Worm (Caenorhabditis elegans): ENCODE results near the gene msd-2.
"Not testable (repeated sequence)": the region's sequence is repeated elsewhere in the genome, so short reads cannot be mapped to it uniquely, and the experiment has no call there.

Gene msd-2

ce11 chrIV:10028779-10029178, at the start of gene msd-2, which contains the start of gene F44D12.16:
TSS of gene msd-2 (plus strand) at chrIV:10029083.
TSS of gene F44D12.16 (plus strand) at chrIV:10029079.
- TF ChIP-seq ceh-83 (GFP tag; optimal IDR thresholded peaks at IDR 0.05); snpc-4 (tag; optimal IDR thresholded peaks at IDR 0.05); ces-1 (GFP tag; optimal IDR thresholded peaks at IDR 0.05): not testable (repeated sequence)

DNA sequence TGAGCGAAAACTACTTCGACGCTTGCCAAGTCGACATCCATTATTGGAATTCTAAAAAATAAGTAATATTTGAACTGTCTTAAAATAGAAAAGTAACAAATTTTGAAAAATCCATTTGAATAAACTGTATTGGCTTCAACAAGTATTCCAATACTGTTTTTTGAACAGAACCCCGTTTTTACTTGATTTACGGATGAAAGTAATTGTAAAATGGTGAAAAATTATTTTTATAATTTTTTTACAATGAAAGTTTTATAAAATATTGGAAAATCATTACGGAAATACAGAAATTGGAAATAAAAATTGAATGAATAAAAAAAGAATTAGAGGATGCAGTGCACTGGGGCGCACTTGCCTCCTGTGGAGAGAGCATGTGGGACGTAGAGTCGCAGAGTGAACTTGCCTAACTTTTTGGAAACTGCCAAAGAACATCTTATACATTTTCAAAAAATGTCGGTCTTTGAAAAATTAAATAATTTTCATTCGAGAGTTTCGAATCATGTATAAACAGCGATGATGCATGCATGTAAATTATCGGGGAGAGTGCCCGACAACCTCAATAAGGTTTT, 46.6 kb upstream of the msd-2 start, which contains the start of gene rrp-1:
Gene rrp-1 (minus strand): TSS at position 51 of the 569 bp plus-strand sequence.
- no peak for TF ChIP-seq blmp-1 (tag; optimal IDR thresholded peaks at IDR 0.05)
- TF ChIP-seq ceh-83 (GFP tag; optimal IDR thresholded peaks at IDR 0.05): no peak
- TF ChIP-seq M03D4.4 (tag; optimal IDR thresholded peaks at IDR 0.05): no peak
- no peak for TF ChIP-seq hlh-1 (tag; optimal IDR thresholded peaks at IDR 0.05)
- no peak for TF ChIP-seq mls-2 (tag; optimal IDR thresholded peaks at IDR 0.05)
- no peak for TF ChIP-seq pha-4 (tag; optimal IDR thresholded peaks at IDR 0.05)
- TF ChIP-seq snpc-4 (tag; optimal IDR thresholded peaks at IDR 0.05): no peak
- TF ChIP-seq cnd-1 (tag; optimal IDR thresholded peaks at IDR 0.05): no peak
- no peak for TF ChIP-seq lin-13 (tag; optimal IDR thresholded peaks at IDR 0.05)
- no peak for TF ChIP-seq nhr-12 (tag; optimal IDR thresholded peaks at IDR 0.05)
- TF ChIP-seq ztf-11 (tag; optimal IDR thresholded peaks at IDR 0.05): no peak
- TF ChIP-seq mab-5 (tag; optimal IDR thresholded peaks at IDR 0.05): no peak
- no peak for TF ChIP-seq ces-1 (GFP tag; optimal IDR thresholded peaks at IDR 0.05)
- no peak for TF ChIP-seq ceh-39 (tag; optimal IDR thresholded peaks at IDR 0.05)
- no peak for TF ChIP-seq tbx-8 (GFP tag; optimal IDR thresholded peaks at IDR 0.05)
- TF ChIP-seq unc-62 (GFP tag; optimal IDR thresholded peaks at IDR 0.05): no peak

DNA sequence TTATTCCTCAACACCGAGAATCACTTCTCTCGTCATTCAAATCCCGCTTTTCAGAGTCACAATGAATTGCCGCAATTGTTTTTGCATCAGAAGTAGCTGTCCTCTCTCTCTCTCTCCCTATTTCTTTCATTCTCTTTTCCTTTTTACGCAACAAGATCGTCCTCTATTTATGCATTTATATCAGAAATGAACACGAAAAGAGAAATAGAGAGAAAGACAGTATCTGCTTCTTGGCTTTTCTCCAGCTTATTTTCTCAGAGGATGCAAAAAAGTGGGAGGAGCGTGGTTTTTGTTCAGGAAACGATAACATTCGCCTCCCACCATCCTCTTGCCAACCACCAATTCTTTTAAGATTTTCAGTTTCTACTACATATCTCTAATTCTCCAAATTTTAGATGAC, 46.0 kb upstream of the msd-2 start, which contains the start of gene mam-2:
Gene mam-2 (plus strand): TSS at position 301 of the 400 bp plus-strand sequence.
- TF ChIP-seq pha-4 (tag; optimal IDR thresholded peaks at IDR 0.05) (no peak), ham-2 (GFP tag; optimal IDR thresholded peaks at IDR 0.05) (peak; percentile 33)

ce11 chrIV:9989416-9989815, 39.5 kb upstream of the msd-2 start:
- TF ChIP-seq flh-1 (GFP tag; optimal IDR thresholded peaks at IDR 0.05): no peak

ce11 chrIV:9993403-9994132, 35.3 kb upstream of the msd-2 start:
- TF ChIP-seq drap-1 (GFP tag; optimal IDR thresholded peaks at IDR 0.05): no peak
- no peak for TF ChIP-seq sptf-1 (tag; optimal IDR thresholded peaks at IDR 0.05)
- TF ChIP-seq cnd-1 (tag; optimal IDR thresholded peaks at IDR 0.05): no peak
- TF ChIP-seq ceh-43 (GFP tag; optimal IDR thresholded peaks at IDR 0.05): no peak
- no peak for TF ChIP-seq mab-5 (tag; optimal IDR thresholded peaks at IDR 0.05)

ce11 chrIV:9994895-9995394, 33.9 kb upstream of the msd-2 start, which contains the start of gene uba-1:
TSS of gene uba-1 (minus strand) at chrIV:9994945.
- TF ChIP-seq bed-3 (GFP tag; optimal IDR thresholded peaks at IDR 0.05) (no peak), M03D4.4 (tag; optimal IDR thresholded peaks at IDR 0.05) (no peak), sem-2 (GFP tag; optimal IDR thresholded peaks at IDR 0.05) (no peak), sptf-1 (tag; optimal IDR thresholded peaks at IDR 0.05) (no peak), ceh-39 (tag; optimal IDR thresholded peaks at IDR 0.05) (no peak), elt-3 (tag; optimal IDR thresholded peaks at IDR 0.05) (no peak), nhr-2 (tag; optimal IDR thresholded peaks at IDR 0.05) (no peak), hlh-1 (tag; optimal IDR thresholded peaks at IDR 0.05) (no peak), flh-1 (GFP tag; optimal IDR thresholded peaks at IDR 0.05) (no peak), zip-8 (tag; optimal IDR thresholded peaks at IDR 0.05) (no peak), tbx-8 (GFP tag; optimal IDR thresholded peaks at IDR 0.05) (no peak), nhr-12 (tag; optimal IDR thresholded peaks at IDR 0.05) (no peak), unc-39 (tag; optimal IDR thresholded peaks at IDR 0.05) (no peak), lin-32 (GFP tag; optimal IDR thresholded peaks at IDR 0.05) (no peak), nhr-237 (tag; optimal IDR thresholded peaks at IDR 0.05) (no peak)

Data from whole organism, mixed stage, embryonic.